Worm (Caenorhabditis elegans): Measurements from ENCODE around the gene C48B4.11.

Gene C48B4.11

ce11 chrIII:9615114-9615513 lies 49.2 kb upstream of the C48B4.11 start (continued):
- TF ChIP-seq rpc-1 (optimal IDR thresholded peaks at IDR 0.05) (no peak), rpc-1 (tag; optimal IDR thresholded peaks at IDR 0.05) (no peak), F55B11.4 (tag; optimal IDR thresholded peaks at IDR 0.05; ENCODE audit: borderline replicate concordance, insufficient read depth) (no peak), Y53G8AR.9 (GFP tag; conservative IDR thresholded peaks at IDR 0.05) (peak; percentile 90), B0019.2 (GFP tag; conservative IDR thresholded peaks at IDR 0.05) (0 out of 2 replicates have a peak, but pooled peaks have one; percentile 23), ceh-58 (GFP tag; IDR thresholded peaks at IDR 0.05) (no peak), lir-1 (GFP tag; conservative IDR thresholded peaks at IDR 0.05) (no peak), nhr-90 (tag; optimal IDR thresholded peaks at IDR 0.05) (no peak), F52B5.7 (tag; optimal IDR thresholded peaks at IDR 0.05) (peak; percentile 77), sea-2 (GFP tag; IDR thresholded peaks at IDR 0.05) (no peak), chd-7 (tag; optimal IDR thresholded peaks at IDR 0.05) (no peak), zim-3 (tag; optimal IDR thresholded peaks at IDR 0.05) (no peak), F39B2.1 (GFP tag; IDR thresholded peaks at IDR 0.05) (peak; percentile 58; the same call in 1 of the 2 replicates), snpc-3.4 (tag; optimal IDR thresholded peaks at IDR 0.05) (peak; percentile 65), madf-8 (GFP tag; conservative IDR thresholded peaks at IDR 0.05) (peak; percentile 54; the same call in 1 of the 2 replicates), madf-10 (tag; optimal IDR thresholded peaks at IDR 0.05) (no peak), F37B4.10 (GFP tag; IDR thresholded peaks at IDR 0.05) (no peak), hrde-1 (tag; optimal IDR thresholded peaks at IDR 0.05; ENCODE audit: borderline replicate concordance) (peak; percentile 72), sptf-2 (GFP tag; optimal IDR thresholded peaks at IDR 0.05) (no peak), rcor-1 (GFP tag; IDR thresholded peaks at IDR 0.05) (peak; percentile 26; the same call in 1 of the 2 replicates), cebp-2 (GFP tag; IDR thresholded peaks at IDR 0.05) (no peak), unc-62 (GFP tag; optimal IDR thresholded peaks at IDR 0.05) (no peak), bed-2 (GFP tag; IDR thresholded peaks at IDR 0.05) (no peak), ztf-26 (tag; optimal IDR thresholded peaks at IDR 0.05) (no peak), gei-17 (GFP tag; optimal IDR thresholded peaks at IDR 0.05) (no peak), lin-35 (GFP tag; optimal IDR thresholded peaks at IDR 0.05) (no peak), egl-18 (GFP tag; IDR thresholded peaks at IDR 0.05) (no peak), F57A8.1 (GFP tag; optimal IDR thresholded peaks at IDR 0.05) (no peak), tbp1 (GFP tag; optimal IDR thresholded peaks at IDR 0.05) (peak; percentile 40), snpc-4 (GFP tag; optimal IDR thresholded peaks at IDR 0.05) (no peak), snpc-4 (tag; optimal IDR thresholded peaks at IDR 0.05) (peak in 1 of 4 experiments; percentile 10), ceh-40 (GFP tag; IDR thresholded peaks at IDR 0.05) (0 out of 2 replicates have a peak, but pooled peaks have one; percentile 18), Y95B8A.8 (GFP tag; IDR thresholded peaks at IDR 0.05) (peak; percentile 58), F57C9.4 (tag; optimal IDR thresholded peaks at IDR 0.05) (no peak), K12H6.12 (tag; optimal IDR thresholded peaks at IDR 0.05) (no peak), B0035.1 (tag; optimal IDR thresholded peaks at IDR 0.05) (no peak), nfya-1 (tag; optimal IDR thresholded peaks at IDR 0.05; ENCODE audit: borderline replicate concordance, insufficient read depth) (no peak), hmg-1.2 (GFP tag; IDR thresholded peaks at IDR 0.05) (peak; percentile 44), dpff-1 (tag; optimal IDR thresholded peaks at IDR 0.05) (no peak), snpc-1.1 (tag; optimal IDR thresholded peaks at IDR 0.05; ENCODE audit: insufficient read depth) (no peak), ccch-3 (GFP tag; optimal IDR thresholded peaks at IDR 0.05) (no peak), atf-7 (tag; optimal IDR thresholded peaks at IDR 0.05) (no peak), C06A6.2 (GFP tag; conservative IDR thresholded peaks at IDR 0.05) (no peak), ztf-18 (tag; optimal IDR thresholded peaks at IDR 0.05) (peak; percentile 53), madf-6 (GFP tag; IDR thresholded peaks at IDR 0.05) (peak; percentile 83), ceh-91 (GFP tag; IDR thresholded peaks at IDR 0.05) (no peak), fkh-3 (tag; optimal IDR thresholded peaks at IDR 0.05) (no peak), F10E7.11 (tag; optimal IDR thresholded peaks at IDR 0.05) (no peak), him-1 (tag; optimal IDR thresholded peaks at IDR 0.05) (peak; percentile 48)
